Worm (Caenorhabditis elegans) whole organism, early embryonic: ENCODE measurements around the gene tbb-2.

Experiments used
- B0310.2 ChIP-seq: sonication (generic microtip); optimal IDR thresholded peaks from 2 replicates; lab custom pipeline; 2016; ENCODE audit warnings: mild to moderate bottlenecking, missing genetic modification characterization, missing compliant biosample characterization
- F13C5.2 ChIP-seq: sonication (generic microtip); optimal IDR thresholded peaks from 2 replicates; lab custom pipeline; 2017; ENCODE audit warnings: mild to moderate bottlenecking, missing genetic modification characterization, inconsistent platforms, missing compliant biosample characterization
- aly-1 ChIP-seq: sonication (generic microtip); optimal IDR thresholded peaks from 2 replicates; lab custom pipeline; 2016; ENCODE audit warnings: missing genetic modification characterization, missing compliant biosample characterization
- ama-1 ChIP-seq: fragments of 150-350 bp; optimal IDR thresholded peaks from 2 replicates; lab custom pipeline; 2014
- ets-7 ChIP-seq: sonication (generic microtip); optimal IDR thresholded peaks from 2 replicates; lab custom pipeline; 2016; ENCODE audit warnings: missing genotype, missing genetic modification characterization, missing compliant biosample characterization
- hmbx-1 ChIP-seq: sonication (generic microtip); optimal IDR thresholded peaks from 2 replicates; lab custom pipeline; 2016; ENCODE audit warnings: mild to moderate bottlenecking, missing genetic modification characterization, missing compliant biosample characterization
- hmg-4 ChIP-seq: fragments of 200-800 bp; sonication (Bioruptor generic); optimal IDR thresholded peaks from 2 replicates; lab custom pipeline; 2018; ENCODE audit warnings: mild to moderate bottlenecking, missing genetic modification characterization, missing compliant biosample characterization
- hnd-1 ChIP-seq: sonication (generic microtip); optimal IDR thresholded peaks from 2 replicates; lab custom pipeline; 2016; ENCODE audit warnings: missing genetic modification characterization, missing compliant biosample characterization
- pes-1 ChIP-seq: fragments of 200-800 bp; sonication (Bioruptor generic); IDR thresholded peaks from 2 replicates; pipeline ENCODE4 v1.3.6; 2022; ENCODE audit warnings: missing genetic modification reagents, missing genetic modification characterization, missing compliant biosample characterization
- scrt-1 ChIP-seq: fragments of 200-800 bp; sonication (Bioruptor generic); IDR thresholded peaks from 2 replicates; pipeline ENCODE4 v1.3.6; 2022; ENCODE audit warnings: missing genetic modification characterization, missing compliant biosample characterization
- sea-1 ChIP-seq: fragments of 200-800 bp; sonication (Bioruptor generic); conservative IDR thresholded peaks from 2 replicates; pipeline ENCODE4 v1.3.6; 2022; ENCODE audit warnings: missing genetic modification characterization, missing compliant biosample characterization
- tbx-11 ChIP-seq: fragments of 200-800 bp; sonication (Bioruptor generic); IDR thresholded peaks from 2 replicates; pipeline ENCODE4 v1.3.6; 2022; ENCODE audit warnings: missing genetic modification characterization, missing compliant biosample characterization

DNA sequence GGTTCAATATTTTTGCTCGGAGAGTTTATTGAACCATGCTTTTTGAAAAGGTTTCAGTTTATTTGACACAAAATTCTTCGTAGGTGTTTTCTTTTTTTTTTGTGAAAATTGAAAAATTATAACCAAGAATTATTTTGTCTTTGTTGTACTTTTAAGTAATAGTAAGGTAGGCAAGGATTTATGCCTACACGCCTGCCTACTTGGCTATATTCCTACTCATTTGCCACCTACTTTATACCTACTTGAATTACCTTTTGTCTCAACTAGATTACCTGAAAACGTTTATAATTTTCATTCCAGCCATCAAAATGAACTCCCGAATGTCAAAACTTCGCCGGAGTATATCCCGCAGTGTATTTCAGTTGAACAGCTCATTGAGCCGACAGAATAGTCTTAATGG lies 5.4 kb downstream of the tbb-2 start, which contains the start of gene C36E8.4:
- TF ChIP-seq pes-1 (GFP tag; lab: Robert Waterston, UW) (no peak), hnd-1 (no peak), ets-7 (no peak), hmg-4 (GFP tag; lab: Kevin White, UChicago) (no peak), aly-1 (no peak), B0310.2 (tag; lab: Kevin White, UChicago) (no peak), F13C5.2 (tag; lab: Kevin White, UChicago) (no peak), hmbx-1 (tag; lab: Kevin White, UChicago) (no peak), sea-1 (GFP tag; lab: Robert Waterston, UW) (no peak), tbx-11 (no peak), ama-1 (no peak), scrt-1 (GFP tag; lab: Robert Waterston, UW) (no peak)
